Worm (Caenorhabditis elegans): Measurements from ENCODE around the gene vglu-3.

DNA sequence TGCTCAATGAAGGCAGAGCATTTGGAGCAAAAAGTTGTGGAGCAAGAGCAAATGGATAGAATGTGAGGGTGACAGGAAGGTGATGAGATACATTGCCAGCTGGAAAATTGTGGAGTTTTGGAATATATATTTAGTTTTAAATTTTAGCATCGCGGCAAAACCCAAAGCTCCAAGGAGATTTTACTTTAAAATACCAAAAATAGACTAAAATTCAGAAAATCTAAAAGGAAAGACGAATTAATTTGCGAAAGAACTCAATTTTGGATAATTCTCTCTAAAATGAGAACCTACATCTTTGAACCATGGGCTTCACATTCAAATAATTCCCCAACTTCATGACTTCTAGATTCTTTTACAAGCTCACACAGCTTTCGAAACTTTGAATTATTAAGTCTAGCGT is 32.4 kb downstream of the vglu-3 start, which contains the start of gene T07C4.12:
- TF ChIP-seq W03F9.2 (tag; optimal IDR thresholded peaks at IDR 0.05) (no peak), him-1 (tag; optimal IDR thresholded peaks at IDR 0.05) (no peak), dao-5 (tag; optimal IDR thresholded peaks at IDR 0.05) (no peak)
